Worm (Caenorhabditis elegans): ENCODE measurements around the gene Y77E11A.8.

Y77E11A.8 gene

DNA sequence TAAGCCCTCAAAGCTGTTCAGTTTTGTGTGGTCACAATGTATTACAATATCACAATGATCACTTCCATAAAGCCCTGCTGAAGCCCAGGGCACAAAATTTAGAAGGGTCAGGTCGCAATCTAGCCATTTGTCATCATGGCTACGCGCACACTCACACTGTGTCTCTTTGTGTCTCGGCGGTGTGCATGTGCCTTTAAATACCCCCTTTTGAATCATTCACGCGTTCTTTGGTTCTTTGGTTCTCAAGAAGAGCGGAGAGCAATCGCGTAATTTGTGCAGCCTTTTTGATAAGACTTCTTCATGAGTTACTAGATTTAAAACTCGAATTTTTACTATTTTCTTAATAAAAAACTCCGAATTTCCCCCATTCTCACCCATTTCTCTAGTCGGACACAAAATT lies 30.1 kb upstream of the Y77E11A.8 start (continued):
- TF ChIP-seq daf-16 (GFP tag; optimal IDR thresholded peaks at IDR 0.05) (no peak), daf-16 (tag; optimal IDR thresholded peaks at IDR 0.05) (peak; percentile 56), aly-2 (tag; optimal IDR thresholded peaks at IDR 0.05) (no peak), nhr-11 (tag; optimal IDR thresholded peaks at IDR 0.05) (no peak), ama-1 (optimal IDR thresholded peaks at IDR 0.05) (no peak), zfp-3 (GFP tag; conservative IDR thresholded peaks at IDR 0.05) (no peak), snpc-1.2 (GFP tag; IDR thresholded peaks at IDR 0.05) (no peak), nhr-237 (tag; optimal IDR thresholded peaks at IDR 0.05) (no peak), duxl-1 (tag; optimal IDR thresholded peaks at IDR 0.05; ENCODE audit: poor library complexity) (no peak), nhr-76 (tag; optimal IDR thresholded peaks at IDR 0.05) (no peak), Y105C5A.15 (GFP tag; IDR thresholded peaks at IDR 0.05) (no peak), set-16 (GFP tag; IDR thresholded peaks at IDR 0.05) (no peak), lin-39 (tag; optimal IDR thresholded peaks at IDR 0.05) (no peak), lir-3 (tag; optimal IDR thresholded peaks at IDR 0.05) (no peak), egl-43 (GFP tag; IDR thresholded peaks at IDR 0.05) (0 out of 2 replicates have a peak, but pooled peaks have one; percentile 43), ceh-28 (tag; optimal IDR thresholded peaks at IDR 0.05) (no peak), jun-1 (tag; optimal IDR thresholded peaks at IDR 0.05) (no peak), tra-1 (GFP tag; IDR thresholded peaks at IDR 0.05) (no peak), F49E8.2 (tag; optimal IDR thresholded peaks at IDR 0.05; ENCODE audit: borderline replicate concordance) (no peak), spr-1 (tag; optimal IDR thresholded peaks at IDR 0.05) (no peak), ZK546.5 (tag; optimal IDR thresholded peaks at IDR 0.05) (no peak), aha-1 (tag) (no peak), tag-97 (GFP tag; IDR thresholded peaks at IDR 0.05) (no peak), saeg-2 (GFP tag; IDR thresholded peaks at IDR 0.05) (no peak), spr-3 (GFP tag; optimal IDR thresholded peaks at IDR 0.05) (no peak), nhr-102 (tag; optimal IDR thresholded peaks at IDR 0.05) (no peak), snpc-4 (tag; optimal IDR thresholded peaks at IDR 0.05) (no peak), nhr-28 (tag; optimal IDR thresholded peaks at IDR 0.05) (peak; percentile 87), nhr-41 (GFP tag; IDR thresholded peaks at IDR 0.05) (no peak), lin-15B (tag; optimal IDR thresholded peaks at IDR 0.05) (no peak), daf-19 (GFP tag; conservative IDR thresholded peaks at IDR 0.05) (no peak), cey-2 (tag; optimal IDR thresholded peaks at IDR 0.05; ENCODE audit: borderline replicate concordance, insufficient read depth) (no peak), dve-1 (tag; optimal IDR thresholded peaks at IDR 0.05; ENCODE audit: insufficient read depth) (peak; percentile 71), skn-1 (tag; optimal IDR thresholded peaks at IDR 0.05) (no peak), dmd-9 (GFP tag; IDR thresholded peaks at IDR 0.05) (no peak), arid-1 (GFP tag; conservative IDR thresholded peaks at IDR 0.05) (0 out of 2 replicates have a peak, but pooled peaks have one; percentile 35), sdz-12 (GFP tag; optimal IDR thresholded peaks at IDR 0.05) (no peak), lin-29 (GFP tag; IDR thresholded peaks at IDR 0.05) (no peak), T20F7.1 (GFP tag; optimal IDR thresholded peaks at IDR 0.05) (no peak), nhr-111 (GFP tag; optimal IDR thresholded peaks at IDR 0.05) (no peak), lin-1 (GFP tag; IDR thresholded peaks at IDR 0.05) (no peak), unc-39 (tag; optimal IDR thresholded peaks at IDR 0.05) (no peak), lin-13 (GFP tag; optimal IDR thresholded peaks at IDR 0.05) (no peak), F26F4.8 (GFP tag; conservative IDR thresholded peaks at IDR 0.05) (no peak), lsy-2 (tag; optimal IDR thresholded peaks at IDR 0.05) (no peak), hlh-30 (tag; optimal IDR thresholded peaks at IDR 0.05; ENCODE audit: insufficient read depth) (peak; percentile 73), Y75B8A.6 (GFP tag; IDR thresholded peaks at IDR 0.05) (no peak), Y5F2A.4 (GFP tag; optimal IDR thresholded peaks at IDR 0.05) (no peak), R02D3.7 (tag; optimal IDR thresholded peaks at IDR 0.05) (no peak), hmg-1.1 (GFP tag; IDR thresholded peaks at IDR 0.05) (no peak), F44E2.7 (GFP tag; IDR thresholded peaks at IDR 0.05) (no peak), hlh-11 (tag; optimal IDR thresholded peaks at IDR 0.05) (peak; percentile 78)

Data from whole organism, L4 larva.